Worm (Caenorhabditis elegans): ENCODE results near the gene rnr-2.

The rnr-2 gene

ce11 chrIII:4066333-4066732 lies 28.4 kb downstream of the rnr-2 start, which contains the start of gene unc-79:
Gene unc-79, plus strand, starts transcription at chrIII:4066633.
- TF ChIP-seq F55B11.4 (tag; optimal IDR thresholded peaks at IDR 0.05; ENCODE audit: borderline replicate concordance, insufficient read depth) (no peak), K12H6.12 (tag; optimal IDR thresholded peaks at IDR 0.05) (no peak), snpc-3.4 (tag; optimal IDR thresholded peaks at IDR 0.05) (no peak), F33H1.4 (GFP tag; IDR thresholded peaks at IDR 0.05) (no peak), unc-130 (GFP tag; optimal IDR thresholded peaks at IDR 0.05) (no peak)

ce11 chrIII:4063724-4064123 lies 31.0 kb downstream of the rnr-2 start:
- TF ChIP-seq mcd-1 (GFP tag; IDR thresholded peaks at IDR 0.05) (0 out of 2 replicates have a peak, but pooled peaks have one; percentile 38), mes-4 (tag; optimal IDR thresholded peaks at IDR 0.05) (no peak), tbx-9 (tag; optimal IDR thresholded peaks at IDR 0.05; ENCODE audit: borderline replicate concordance) (no peak), ztf-28 (GFP tag; IDR thresholded peaks at IDR 0.05) (no peak), Y67H2A.10 (GFP tag; conservative IDR thresholded peaks at IDR 0.05) (no peak), attf-5 (GFP tag; optimal IDR thresholded peaks at IDR 0.05) (peak; percentile 13), gei-17 (GFP tag; optimal IDR thresholded peaks at IDR 0.05) (no peak), F37B4.10 (GFP tag; IDR thresholded peaks at IDR 0.05) (no peak), lir-1 (GFP tag; conservative IDR thresholded peaks at IDR 0.05) (no peak), lin-40 (tag; optimal IDR thresholded peaks at IDR 0.05) (no peak), Y95B8A.8 (GFP tag; IDR thresholded peaks at IDR 0.05) (no peak), F33H1.4 (GFP tag; IDR thresholded peaks at IDR 0.05) (no peak), B0336.3 (GFP tag; IDR thresholded peaks at IDR 0.05) (no peak), D2030.7 (GFP tag; IDR thresholded peaks at IDR 0.05) (no peak), ceh-91 (GFP tag; IDR thresholded peaks at IDR 0.05) (no peak), snpc-1.3 (tag; optimal IDR thresholded peaks at IDR 0.05; ENCODE audit: insufficient read depth) (no peak), pha-4 (tag; optimal IDR thresholded peaks at IDR 0.05) (no peak), cebp-1 (GFP tag; IDR thresholded peaks at IDR 0.05) (no peak), cebp-1 (tag; optimal IDR thresholded peaks at IDR 0.05) (peak; percentile 38), sptf-2 (GFP tag; optimal IDR thresholded peaks at IDR 0.05) (no peak), Y53G8AR.9 (GFP tag; conservative IDR thresholded peaks at IDR 0.05) (no peak), F55B11.4 (tag; optimal IDR thresholded peaks at IDR 0.05; ENCODE audit: borderline replicate concordance, insufficient read depth) (no peak), fkh-3 (tag; optimal IDR thresholded peaks at IDR 0.05) (no peak), ets-4 (GFP tag; optimal IDR thresholded peaks at IDR 0.05) (no peak), pbrm-1 (GFP tag; IDR thresholded peaks at IDR 0.05) (no peak), snpc-3.4 (tag; optimal IDR thresholded peaks at IDR 0.05) (no peak), ceh-79 (tag; optimal IDR thresholded peaks at IDR 0.05) (no peak), egl-44 (GFP tag; IDR thresholded peaks at IDR 0.05) (no peak), K12H6.12 (tag; optimal IDR thresholded peaks at IDR 0.05) (peak; percentile 33), repo-1 (tag; optimal IDR thresholded peaks at IDR 0.05) (no peak), hmg-1.2 (GFP tag; IDR thresholded peaks at IDR 0.05) (no peak; the same call in 1 of the 2 replicates), aptf-2 (GFP tag; conservative IDR thresholded peaks at IDR 0.05) (no peak), T26A5.8 (tag; optimal IDR thresholded peaks at IDR 0.05) (no peak), ceh-58 (GFP tag; IDR thresholded peaks at IDR 0.05) (no peak), efl-1 (GFP tag; optimal IDR thresholded peaks at IDR 0.05) (no peak), nhr-179 (tag; optimal IDR thresholded peaks at IDR 0.05) (no peak), snpc-4 (GFP tag; optimal IDR thresholded peaks at IDR 0.05) (no peak), snpc-4 (tag; optimal IDR thresholded peaks at IDR 0.05) (no peak), ztf-22 (GFP tag; optimal IDR thresholded peaks at IDR 0.05) (no peak), attf-3 (GFP tag; conservative IDR thresholded peaks at IDR 0.05) (0 out of 2 replicates have a peak, but pooled peaks have one; percentile 16), Y79H2A.3 (GFP tag; conservative IDR thresholded peaks at IDR 0.05) (no peak), ZK185.1 (tag; optimal IDR thresholded peaks at IDR 0.05; ENCODE audit: poor library complexity, severe bottlenecking) (no peak), madf-10 (tag; optimal IDR thresholded peaks at IDR 0.05) (no peak), aptf-3 (GFP tag; IDR thresholded peaks at IDR 0.05) (no peak), Y56A3A.18 (GFP tag; IDR thresholded peaks at IDR 0.05) (no peak), F39B2.1 (GFP tag; IDR thresholded peaks at IDR 0.05) (no peak)
